ENCODE assay signal across 3 fruit fly cellular contexts in the genomic region with DNA sequence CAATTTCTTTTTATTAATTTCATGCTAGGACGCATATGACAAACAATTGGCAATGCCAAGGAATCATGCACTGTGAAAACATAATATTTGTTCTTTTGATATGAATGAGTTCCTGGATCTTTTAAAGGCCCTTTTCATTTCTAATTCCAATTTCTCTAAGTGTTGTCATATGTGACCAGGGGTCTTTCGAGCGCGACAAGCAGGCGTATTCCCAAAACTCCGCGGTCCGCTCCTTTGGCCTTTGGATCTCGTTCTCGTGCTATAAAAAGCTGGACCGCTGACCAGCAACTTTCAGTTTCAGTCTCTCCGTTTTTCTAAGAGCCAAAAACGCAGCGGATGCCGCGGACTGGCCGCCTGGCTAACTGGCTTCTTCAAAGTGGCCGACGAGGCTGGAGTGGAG.
A peak's percentile ranks its signal among the peaks of the same experiment; 100 is the strongest.
TF ChIP-seq lines count a peak whose summit lies in the region.

A gene (plus strand): TSS at position 301 of the 400 bp plus-strand sequence.

- no peak for TF ChIP-seq CTCF in whole organism, embryonic (GFP tag; optimal IDR thresholded peaks at IDR 0.05; lab: Kevin White, UChicago)

TF ChIP-seq in whole organism, embryonic, 481 proteins besides CTCF, POLR2A, EP300 and RAD21:
- no peak for TF ChIP-seq sima (GFP tag; optimal IDR thresholded peaks at IDR 0.05; lab: Kevin White, UChicago)
- no peak for TF ChIP-seq CG12104 (GFP tag; optimal IDR thresholded peaks at IDR 0.05; lab: Kevin White, UChicago)
- TF ChIP-seq bowl (GFP tag; IDR thresholded peaks at IDR 0.05; lab: Robert Waterston, UW), result no peak
- TF ChIP-seq Atf6 (GFP tag; IDR thresholded peaks at IDR 0.05; lab: Robert Waterston, UW), result no peak
- TF ChIP-seq CG15601 (tag; optimal IDR thresholded peaks at IDR 0.05; lab: Kevin White, UChicago), result no peak
- peak; percentile 16 for TF ChIP-seq sens (GFP tag; lab: Kevin White, UChicago)
- TF ChIP-seq D19B (GFP tag; optimal IDR thresholded peaks at IDR 0.05; lab: Kevin White, UChicago), result no peak
- TF ChIP-seq CG14667 (GFP tag; IDR thresholded peaks at IDR 0.05; lab: Robert Waterston, UW), result no peak
- no peak for TF ChIP-seq CG13296 (GFP tag; optimal IDR thresholded peaks at IDR 0.05; lab: Kevin White, UChicago)

TF ChIP-seq in whole organism, prepupa, 60 proteins besides CTCF, POLR2A, EP300 and RAD21:
- peak; percentile 18 for TF ChIP-seq Eip78C (GFP tag; lab: Kevin White, UChicago)
- no peak for TF ChIP-seq CG6163 (GFP tag; IDR thresholded peaks at IDR 0.05; lab: Robert Waterston, UW)
- no peak for TF ChIP-seq Eip93F (GFP tag; optimal IDR thresholded peaks at IDR 0.05; lab: Kevin White, UChicago)
- no peak for TF ChIP-seq dsx (GFP tag; optimal IDR thresholded peaks at IDR 0.05; lab: Kevin White, UChicago; ENCODE audit: poor library complexity, severe bottlenecking)
TF ChIP-seq in whole organism, prepupa: peak in this region for 1.

TF ChIP-seq in whole organism, pupa, 21 proteins besides CTCF, POLR2A, EP300 and RAD21:
- TF ChIP-seq Snoo (tag; optimal IDR thresholded peaks at IDR 0.05; lab: Kevin White, UChicago) (no peak), EcR (GFP tag; optimal IDR thresholded peaks at IDR 0.05; lab: Kevin White, UChicago) (no peak), CG8301 (tag; optimal IDR thresholded peaks at IDR 0.05; lab: Kevin White, UChicago) (no peak), CG12605 (GFP tag; IDR thresholded peaks at IDR 0.05; lab: Robert Waterston, UW) (no peak), CG17806 (tag; optimal IDR thresholded peaks at IDR 0.05; lab: Kevin White, UChicago) (peak; percentile 10), CG13204 (GFP tag; optimal IDR thresholded peaks at IDR 0.05; lab: Kevin White, UChicago) (no peak)
TF ChIP-seq in whole organism, pupa: peak in this region for 1.
